Worm (Caenorhabditis elegans): ENCODE data around the gene fbxa-194.

DNA sequence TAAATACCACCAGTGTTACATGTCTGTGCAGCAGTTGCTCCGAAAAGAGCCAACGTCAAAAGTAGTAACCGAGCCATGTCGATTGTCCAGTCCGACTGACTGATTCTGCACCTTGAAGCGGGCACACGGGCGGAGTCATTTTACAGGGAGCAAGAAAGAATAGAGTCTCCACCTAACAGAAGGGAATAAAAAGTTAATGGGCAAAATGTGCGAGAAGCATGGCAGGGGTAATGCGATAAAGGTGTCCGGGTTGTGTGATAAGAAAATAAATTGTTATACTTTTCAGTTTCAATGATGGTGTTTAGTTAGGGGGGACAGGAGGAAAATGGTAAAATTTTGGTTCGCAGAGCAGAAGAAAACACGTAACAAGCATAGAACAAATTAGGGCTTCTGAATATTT, 23.2 kb downstream of the fbxa-194 start, which contains the start of gene clec-50:
- TF ChIP-seq tab-1 (GFP tag; IDR thresholded peaks at IDR 0.05) (no peak), med-1 (GFP tag; optimal IDR thresholded peaks at IDR 0.05; ENCODE audit: insufficient read depth) (no peak), ztf-23 (GFP tag; IDR thresholded peaks at IDR 0.05) (no peak), ztf-29 (GFP tag; IDR thresholded peaks at IDR 0.05) (no peak)

Data from whole organism, midembryonic.